Worm (Caenorhabditis elegans) whole organism, L1 larva: ENCODE measurements around the gene M28.9.

ENCODE experiments used
- F16B12.6 ChIP-seq: fragments of 150-350 bp; optimal IDR thresholded peaks from 2 replicates; lab custom pipeline; 2014; ENCODE audit warnings: missing biosample characterization, missing genetic modification characterization
- ces-1 ChIP-seq: fragments of 150-350 bp; optimal IDR thresholded peaks from 2 replicates; lab custom pipeline; 2014; ENCODE audit warnings: missing biosample characterization, missing genetic modification reagents, missing genetic modification characterization
- dpl-1 ChIP-seq, 3 experiments: fragments of 150-350 bp in 2 of 3; sonication (generic microtip) in 1 of 3; optimal IDR thresholded peaks; 2 replicates each; lab custom pipeline; 2014 to 2017; ENCODE audit warnings: missing biosample characterization in 3 of 3, missing genetic modification characterization in 3 of 3, missing genetic modification reagents in 3 of 3
- fos-1 ChIP-seq: fragments of 150-350 bp; optimal IDR thresholded peaks from 2 replicates; lab custom pipeline; 2014; ENCODE audit warnings: missing biosample characterization, missing genetic modification characterization
- irx-1 ChIP-seq: sonication (generic microtip); optimal IDR thresholded peaks from 2 replicates; lab custom pipeline; 2016; ENCODE audit warnings: missing genetic modification characterization, missing compliant biosample characterization
- nhr-20 ChIP-seq: sonication (generic microtip); optimal IDR thresholded peaks from 2 replicates; lab custom pipeline; 2016; ENCODE audit warnings: mild to moderate bottlenecking, missing genetic modification characterization, missing compliant biosample characterization
- nhr-237 ChIP-seq: fragments of 150-350 bp; optimal IDR thresholded peaks from 2 replicates; lab custom pipeline; 2014; ENCODE audit warnings: missing biosample characterization, missing genetic modification characterization
- pqm-1 ChIP-seq: sonication (generic microtip); optimal IDR thresholded peaks from 3 replicates; lab custom pipeline; 2017; ENCODE audit warnings: missing biosample characterization, missing genetic modification characterization
- snpc-4 ChIP-seq: fragments of 150-350 bp; optimal IDR thresholded peaks from 2 replicates; lab custom pipeline; 2014; ENCODE audit warnings: missing biosample characterization, missing genetic modification characterization
- sup-37 ChIP-seq: fragments of 200-800 bp; sonication (Bioruptor generic); optimal IDR thresholded peaks from 2 replicates; lab custom pipeline; 2018; ENCODE audit warnings: mild to moderate bottlenecking, missing genetic modification characterization, missing compliant biosample characterization

DNA sequence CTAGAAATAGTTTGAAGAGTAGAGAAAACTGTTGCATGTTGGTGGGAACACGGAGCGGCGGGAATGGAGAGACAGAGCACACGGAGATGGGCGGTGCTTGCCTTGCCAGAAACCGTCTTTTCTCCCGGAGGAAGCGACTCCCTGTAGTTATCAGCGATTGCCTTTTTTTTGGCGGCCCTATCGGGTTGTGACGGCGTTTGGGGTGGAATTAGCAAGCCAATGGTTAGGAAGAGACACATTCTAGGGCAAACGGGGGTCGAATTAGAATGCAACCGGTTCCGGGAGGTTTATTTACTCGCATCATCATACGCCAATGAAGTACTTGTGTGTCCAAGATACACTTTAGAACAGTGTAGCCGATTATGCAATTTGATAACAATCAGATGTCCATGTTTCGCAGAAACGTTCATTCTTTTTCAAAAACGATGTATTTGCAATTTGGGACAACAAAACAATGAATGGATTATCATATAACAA, 18.5 kb downstream of the M28.9 start, which contains the start of gene lact-3:
- TF ChIP-seq nhr-20: no peak
- no peak for TF ChIP-seq sup-37 (GFP tag; lab: Kevin White, UChicago)
- TF ChIP-seq F16B12.6 (tag; lab: Kevin White, UChicago): no peak
- TF ChIP-seq ces-1 (GFP tag; lab: Kevin White, UChicago): no peak
- TF ChIP-seq nhr-237: no peak
- TF ChIP-seq fos-1: no peak
- no peak for TF ChIP-seq snpc-4 (tag; lab: Kevin White, UChicago)
- TF ChIP-seq irx-1 (tag; lab: Kevin White, UChicago): no peak
- TF ChIP-seq dpl-1 (GFP tag; optimal IDR thresholded peaks at IDR 0.05; lab: Kevin White, UChicago): no peak
- no peak for TF ChIP-seq pqm-1 (tag; lab: Kevin White, UChicago)
